Worm (Caenorhabditis elegans) whole organism, L1 larva: ENCODE results near the gene C07D10.1.
A peak's percentile ranks its signal among the peaks of the same experiment; 100 is the strongest.

Experiments
- aly-2 ChIP-seq: fragments of 150-350 bp; optimal IDR thresholded peaks from 2 replicates; lab custom pipeline; 2014; ENCODE audit warnings: missing biosample characterization, missing genetic modification characterization
- ceh-82 ChIP-seq, 3 experiments: fragments of 150-350 bp in 1 of 3; sonication (generic microtip) in 2 of 3; optimal IDR thresholded peaks; 2 replicates each; lab custom pipeline; 2014 to 2017; ENCODE audit warnings: missing biosample characterization in 3 of 3, missing genetic modification characterization in 3 of 3
- fos-1 ChIP-seq: fragments of 150-350 bp; optimal IDR thresholded peaks from 2 replicates; lab custom pipeline; 2014; ENCODE audit warnings: missing biosample characterization, missing genetic modification characterization
- lin-15B ChIP-seq: fragments of 150-350 bp; sonication (generic microtip); optimal IDR thresholded peaks from 3 replicates; lab custom pipeline; 2014; ENCODE audit warnings: missing biosample characterization, missing genetic modification characterization
- lin-39 ChIP-seq: fragments of 150-350 bp; optimal IDR thresholded peaks from 2 replicates; lab custom pipeline; 2014; ENCODE audit warnings: missing biosample characterization, missing genetic modification reagents, missing genetic modification characterization
- mef-2 ChIP-seq: fragments of 150-350 bp; optimal IDR thresholded peaks from 2 replicates; lab custom pipeline; 2014; ENCODE audit warnings: missing biosample characterization, missing genetic modification characterization
- nhr-237 ChIP-seq: fragments of 150-350 bp; optimal IDR thresholded peaks from 2 replicates; lab custom pipeline; 2014; ENCODE audit warnings: missing biosample characterization, missing genetic modification characterization
- nhr-28 ChIP-seq: fragments of 150-350 bp; optimal IDR thresholded peaks from 2 replicates; lab custom pipeline; 2014; ENCODE audit warnings: missing biosample characterization, missing genetic modification characterization
- skn-1 ChIP-seq: fragments of 150-350 bp; optimal IDR thresholded peaks from 2 replicates; lab custom pipeline; 2014; ENCODE audit warnings: missing biosample characterization, missing genetic modification characterization
- unc-130 ChIP-seq: fragments of 150-350 bp; optimal IDR thresholded peaks from 2 replicates; lab custom pipeline; 2017; ENCODE audit warnings: missing biosample characterization, missing genetic modification characterization, inconsistent platforms
- unc-62 ChIP-seq: fragments of 150-350 bp; optimal IDR thresholded peaks from 2 replicates; lab custom pipeline; 2014; ENCODE audit warnings: missing biosample characterization, missing genetic modification reagents, missing genetic modification characterization
- ztf-11 ChIP-seq, 2 experiments: sonication (generic microtip); optimal IDR thresholded peaks; 2 replicates each; lab custom pipeline; 2016 to 2017; ENCODE audit warnings: missing genetic modification characterization in 2 of 2, missing biosample characterization in 1 of 2, missing compliant biosample characterization in 1 of 2

ce11 chrII:7374143-7374542, 24.7 kb upstream of the C07D10.1 start, which contains the start of the genes mtch-1 and rpb-4:
- TF ChIP-seq mef-2 (no peak), unc-130 (tag; lab: Kevin White, UChicago) (peak; percentile 1), lin-39 (tag; lab: Kevin White, UChicago) (no peak), fos-1 (tag; lab: Kevin White, UChicago) (no peak), ceh-82 (tag; optimal IDR thresholded peaks at IDR 0.05; lab: Kevin White, UChicago) (peak in 1 of 3 experiments; percentile 2), ztf-11 (tag; optimal IDR thresholded peaks at IDR 0.05; lab: Kevin White, UChicago) (no peak), aly-2 (no peak), nhr-237 (tag; lab: Kevin White, UChicago) (no peak), skn-1 (tag; lab: Kevin White, UChicago) (peak; percentile 50), nhr-28 (tag; lab: Kevin White, UChicago) (no peak), unc-62 (GFP tag; lab: Kevin White, UChicago) (no peak), lin-15B (tag; lab: Kevin White, UChicago) (no peak)
